Worm (Caenorhabditis elegans): ENCODE results near the gene hacd-1.

DNA sequence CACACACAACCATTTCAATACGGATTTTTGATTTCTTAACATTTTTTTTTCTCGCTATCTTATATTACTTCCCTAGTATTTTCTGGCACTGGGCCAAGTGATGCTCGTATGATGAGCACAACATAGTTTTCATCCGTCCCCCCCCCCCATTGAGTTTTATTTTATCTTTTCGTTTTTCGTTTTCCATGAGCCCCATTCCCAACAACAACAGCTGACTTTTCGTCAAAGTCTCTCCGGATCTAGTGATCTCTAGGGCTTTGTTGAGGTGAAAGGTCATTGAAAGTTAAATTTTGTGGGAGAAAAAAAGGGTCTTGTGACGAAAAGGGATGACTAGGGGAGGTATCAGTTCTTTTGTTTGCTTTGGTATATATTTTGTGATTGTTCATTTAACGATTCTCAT is 20.7 kb downstream of the hacd-1 start:
- TF ChIP-seq egl-27 (tag; optimal IDR thresholded peaks at IDR 0.05) (no peak), mdl-1 (tag; optimal IDR thresholded peaks at IDR 0.05) (no peak), lir-3 (tag; optimal IDR thresholded peaks at IDR 0.05; ENCODE audit: poor library complexity) (no peak), hlh-4 (tag; optimal IDR thresholded peaks at IDR 0.05) (no peak), vab-15 (tag; optimal IDR thresholded peaks at IDR 0.05) (no peak), zag-1 (tag; optimal IDR thresholded peaks at IDR 0.05) (no peak), aly-2 (tag; optimal IDR thresholded peaks at IDR 0.05) (no peak), elt-3 (tag; optimal IDR thresholded peaks at IDR 0.05) (no peak)
